Worm (Caenorhabditis elegans) whole organism, young adult: ENCODE data around the gene srx-46.

Experiments
- B0336.3 ChIP-seq: fragments of 200-800 bp; sonication (Bioruptor generic); IDR thresholded peaks from 2 replicates; pipeline ENCODE4 v1.3.6; 2022; ENCODE audit warnings: missing genetic modification characterization, missing compliant biosample characterization
- F52B5.7 ChIP-seq: sonication (generic microtip); optimal IDR thresholded peaks from 2 replicates; lab custom pipeline; 2016; ENCODE audit warnings: mild to moderate bottlenecking, missing genetic modification characterization, missing compliant biosample characterization
- Y95B8A.8 ChIP-seq: fragments of 200-800 bp; sonication (Bioruptor generic); IDR thresholded peaks from 2 replicates; pipeline ENCODE4 v1.3.6; 2022; ENCODE audit warnings: missing genetic modification reagents, missing genetic modification characterization, missing compliant biosample characterization
- athp-1 ChIP-seq: sonication (generic microtip); optimal IDR thresholded peaks from 2 replicates; lab custom pipeline; 2017; ENCODE audit warnings: mild to moderate bottlenecking, missing genetic modification characterization, missing compliant biosample characterization
- egl-18 ChIP-seq: fragments of 200-800 bp; sonication (Bioruptor generic); IDR thresholded peaks from 2 replicates; pipeline ENCODE4 v1.3.6; 2022; ENCODE audit warnings: missing genetic modification reagents, missing genetic modification characterization, missing compliant biosample characterization
- him-1 ChIP-seq: sonication (generic microtip); optimal IDR thresholded peaks from 2 replicates; lab custom pipeline; 2016; ENCODE audit warnings: missing genotype, missing genetic modification reagents, missing genetic modification characterization, missing compliant biosample characterization
- lin-54 ChIP-seq: fragments of 200-800 bp; sonication (Bioruptor generic); optimal IDR thresholded peaks from 2 replicates; lab custom pipeline; 2018; ENCODE audit warnings: mild to moderate bottlenecking, missing genetic modification characterization, missing compliant biosample characterization
- snpc-1.1 ChIP-seq: sonication (generic microtip); optimal IDR thresholded peaks from 2 replicates; lab custom pipeline; 2017; ENCODE audit warnings: missing genetic modification characterization, mild to moderate bottlenecking, missing compliant biosample characterization, antibody characterized with exemption, moderate library complexity, missing genotype, missing genetic modification reagents; ENCODE audit not compliant: insufficient read depth

- TF ChIP-seq F52B5.7 (tag; lab: Kevin White, UChicago) = no peak
- TF ChIP-seq him-1 (tag; lab: Kevin White, UChicago) = no peak
- TF ChIP-seq lin-54 = no peak
- no peak for TF ChIP-seq egl-18 (GFP tag; lab: Robert Waterston, UW)
- TF ChIP-seq B0336.3 = no peak
- TF ChIP-seq athp-1 = no peak
- TF ChIP-seq snpc-1.1 (tag; lab: Kevin White, UChicago) = no peak
- no peak for TF ChIP-seq Y95B8A.8 (GFP tag; lab: Robert Waterston, UW)
Measured at ce11 chrV:9373473-9373872, 20.4 kb downstream of the srx-46 start, which contains the start of gene E02C12.8.
